Fruit fly (Drosophila melanogaster): ENCODE data around the gene Cyp4ac3.

dm6 chr2L:5270215-5271071 is 2.1 kb downstream of the Cyp4ac3 start:
- TF ChIP-seq cic (GFP tag; optimal IDR thresholded peaks at IDR 0.05) (no peak), CG5204 (GFP tag; optimal IDR thresholded peaks at IDR 0.05) (no peak), CG1620 (GFP tag; optimal IDR thresholded peaks at IDR 0.05) (no peak), pad (GFP tag; optimal IDR thresholded peaks at IDR 0.05) (no peak), CG12768 (GFP tag; optimal IDR thresholded peaks at IDR 0.05) (peak; percentile 16)

All from whole organism, adult.